Worm (Caenorhabditis elegans) whole organism, L4 larva: ENCODE results near the gene F09B9.4.
A peak's percentile ranks its signal among the peaks of the same experiment; 100 is the strongest.

Experiments
- R02D3.7 ChIP-seq: fragments of 150-350 bp; sonication (generic microtip); optimal IDR thresholded peaks from 3 replicates; lab custom pipeline; 2014; ENCODE audit warnings: missing biosample characterization, missing genetic modification characterization
- T20F7.1 ChIP-seq: fragments of 200-800 bp; sonication (Bioruptor generic); optimal IDR thresholded peaks from 2 replicates; lab custom pipeline; 2018; ENCODE audit warnings: mild to moderate bottlenecking, missing genetic modification characterization, missing compliant biosample characterization
- aha-1 ChIP-seq: fragments of 150-350 bp; peaks from one replicate; lab custom pipeline; 2014; ENCODE audit warnings: missing biosample characterization, missing genetic modification characterization
- tag-97 ChIP-seq: fragments of 200-800 bp; sonication (Bioruptor generic); IDR thresholded peaks from 2 replicates; pipeline ENCODE4 v1.3.6; 2022; ENCODE audit warnings: missing genetic modification characterization, missing compliant biosample characterization
- unc-62 ChIP-seq, 3 experiments: fragments of 150-350 bp in 1 of 3; sonication (generic microtip); optimal IDR thresholded peaks in 2 of 3; peaks in 1 of 3; 1 replicate in 1 of 3; 2 replicates in 2 of 3; lab custom pipeline; 2014 to 2017; ENCODE audit warnings: missing biosample characterization in 3 of 3, missing genetic modification characterization in 3 of 3, missing genetic modification reagents in 3 of 3, missing genotype in 1 of 3

F09B9.4 gene

ce11 chrX:10206008-10206407 is 45.6 kb downstream of the F09B9.4 start:
- TF ChIP-seq T20F7.1 (no peak), tag-97 (GFP tag; lab: Robert Waterston, UW) (0 out of 2 replicates have a peak, but pooled peaks have one; percentile 7), unc-62 (GFP tag; optimal IDR thresholded peaks at IDR 0.05 in 1 of 2; lab: Kevin White, UChicago) (peak in 1 of 2 experiments; percentile 69), unc-62 (tag; optimal IDR thresholded peaks at IDR 0.05; lab: Kevin White, UChicago) (no peak)

- no peak for TF ChIP-seq R02D3.7 (tag; lab: Kevin White, UChicago)
- TF ChIP-seq unc-62 (GFP tag; optimal IDR thresholded peaks at IDR 0.05 in 1 of 2; lab: Kevin White, UChicago), result peak in 1 of 2 experiments; percentile 20
- TF ChIP-seq unc-62 (tag; optimal IDR thresholded peaks at IDR 0.05; lab: Kevin White, UChicago), result no peak
- TF ChIP-seq aha-1 (tag; lab: Kevin White, UChicago), result peak; percentile 86
These were observed 48.1 kb downstream of the F09B9.4 start for ce11 chrX:10208481-10208880.
